Worm (Caenorhabditis elegans) whole organism, L1 larva: ENCODE measurements around the gene C18E9.2.

ENCODE experiments used
- C16A3.4 ChIP-seq: fragments of 150-350 bp; optimal IDR thresholded peaks from 2 replicates; lab custom pipeline; 2014; ENCODE audit warnings: missing biosample characterization, missing genetic modification characterization
- alr-1 ChIP-seq: fragments of 200-800 bp; sonication (Bioruptor generic); optimal IDR thresholded peaks from 2 replicates; lab custom pipeline; 2018; ENCODE audit warnings: borderline replicate concordance, mild to moderate bottlenecking, missing genetic modification characterization, missing compliant biosample characterization
- aly-2 ChIP-seq: fragments of 150-350 bp; optimal IDR thresholded peaks from 2 replicates; lab custom pipeline; 2014; ENCODE audit warnings: missing biosample characterization, missing genetic modification characterization
- ama-1 ChIP-seq: fragments of 150-350 bp; optimal IDR thresholded peaks from 2 replicates; lab custom pipeline; 2014
- ceh-63 ChIP-seq: fragments of 200-800 bp; sonication (Bioruptor generic); optimal IDR thresholded peaks from 2 replicates; lab custom pipeline; 2018; ENCODE audit warnings: mild to moderate bottlenecking, missing genetic modification characterization, missing compliant biosample characterization
- ceh-8 ChIP-seq: fragments of 200-800 bp; sonication (Bioruptor generic); optimal IDR thresholded peaks from 2 replicates; lab custom pipeline; 2018; ENCODE audit warnings: mild to moderate bottlenecking, missing genetic modification characterization, moderate library complexity, missing compliant biosample characterization
- ceh-88 ChIP-seq: fragments of 200-800 bp; sonication (Bioruptor generic); IDR thresholded peaks from 2 replicates; pipeline ENCODE4 v1.3.6; 2022; ENCODE audit warnings: missing genetic modification characterization, missing compliant biosample characterization
- dpl-1 ChIP-seq, 3 experiments: fragments of 150-350 bp in 2 of 3; sonication (generic microtip) in 1 of 3; optimal IDR thresholded peaks; 2 replicates each; lab custom pipeline; 2014 to 2017; ENCODE audit warnings: missing biosample characterization in 3 of 3, missing genetic modification characterization in 3 of 3, missing genetic modification reagents in 3 of 3
- dsc-1 ChIP-seq: sonication (generic microtip); optimal IDR thresholded peaks from 2 replicates; lab custom pipeline; 2016; ENCODE audit warnings: mild to moderate bottlenecking, missing genetic modification characterization, missing compliant biosample characterization
- efl-1 ChIP-seq, 4 experiments: fragments of 150-350 bp; optimal IDR thresholded peaks in 3 of 4; peaks in 1 of 4; 1 replicate in 1 of 4; 2 replicates in 3 of 4; lab custom pipeline; 2014; ENCODE audit warnings: missing biosample characterization in 2 of 4, missing genetic modification characterization in 2 of 4, missing genetic modification reagents in 2 of 4
- egl-27 ChIP-seq, 2 experiments: fragments of 150-350 bp in 1 of 2; sonication (generic microtip); optimal IDR thresholded peaks; 3 replicates each; lab custom pipeline; 2017 to 2018; ENCODE audit warnings: missing biosample characterization in 2 of 2, missing genetic modification characterization in 2 of 2, missing genetic modification reagents in 2 of 2
- fkh-10 ChIP-seq: sonication (generic microtip); optimal IDR thresholded peaks from 2 replicates; lab custom pipeline; 2017; ENCODE audit warnings: missing biosample characterization, missing genetic modification reagents, missing genetic modification characterization
- fkh-4 ChIP-seq: sonication (generic microtip); optimal IDR thresholded peaks from 2 replicates; lab custom pipeline; 2016; ENCODE audit warnings: missing compliant biosample characterization, missing genetic modification characterization, borderline replicate concordance
- fos-1 ChIP-seq: fragments of 150-350 bp; optimal IDR thresholded peaks from 2 replicates; lab custom pipeline; 2014; ENCODE audit warnings: missing biosample characterization, missing genetic modification characterization
- hlh-17 ChIP-seq: fragments of 200-800 bp; sonication (Bioruptor generic); optimal IDR thresholded peaks from 2 replicates; lab custom pipeline; 2018; ENCODE audit warnings: missing genetic modification characterization, mild to moderate bottlenecking, missing compliant biosample characterization, moderate library complexity, borderline replicate concordance
- hlh-4 ChIP-seq: sonication (generic microtip); optimal IDR thresholded peaks from 2 replicates; lab custom pipeline; 2016; ENCODE audit warnings: mild to moderate bottlenecking, missing genetic modification characterization, missing compliant biosample characterization
- irx-1 ChIP-seq: sonication (generic microtip); optimal IDR thresholded peaks from 2 replicates; lab custom pipeline; 2016; ENCODE audit warnings: missing genetic modification characterization, missing compliant biosample characterization
- isw-1 ChIP-seq: fragments of 200-800 bp; sonication (Bioruptor generic); IDR thresholded peaks from 2 replicates; pipeline ENCODE4 v1.3.6; 2022; ENCODE audit warnings: missing genetic modification characterization, missing compliant biosample characterization
- jun-1 ChIP-seq: fragments of 150-350 bp; optimal IDR thresholded peaks from 2 replicates; lab custom pipeline; 2014; ENCODE audit warnings: missing biosample characterization, missing genetic modification reagents, missing genetic modification characterization
- lin-14 ChIP-seq: fragments of 200-800 bp; sonication (Bioruptor generic); optimal IDR thresholded peaks from 2 replicates; lab custom pipeline; 2018; ENCODE audit warnings: mild to moderate bottlenecking, missing genetic modification characterization, moderate library complexity, missing compliant biosample characterization
- lin-39 ChIP-seq: fragments of 150-350 bp; optimal IDR thresholded peaks from 2 replicates; lab custom pipeline; 2014; ENCODE audit warnings: missing biosample characterization, missing genetic modification reagents, missing genetic modification characterization
- lsy-2 ChIP-seq, 2 experiments: fragments of 150-350 bp; optimal IDR thresholded peaks; 2 replicates each; lab custom pipeline; 2014; ENCODE audit warnings: missing biosample characterization in 2 of 2, missing genetic modification characterization in 2 of 2
- mdl-1 ChIP-seq, 2 experiments: fragments of 150-350 bp; optimal IDR thresholded peaks; 2 replicates each; lab custom pipeline; 2014 to 2017; ENCODE audit warnings: missing biosample characterization in 2 of 2, missing genetic modification characterization in 2 of 2, inconsistent platforms in 1 of 2
- mep-1 ChIP-seq: fragments of 150-350 bp; optimal IDR thresholded peaks from 2 replicates; lab custom pipeline; 2014; ENCODE audit warnings: missing biosample characterization, missing genetic modification characterization
- nhr-19 ChIP-seq: fragments of 200-800 bp; sonication (Bioruptor generic); conservative IDR thresholded peaks from 2 replicates; pipeline ENCODE4 v1.3.6; 2022; ENCODE audit warnings: missing genetic modification characterization, missing compliant biosample characterization
- nhr-237 ChIP-seq: fragments of 150-350 bp; optimal IDR thresholded peaks from 2 replicates; lab custom pipeline; 2014; ENCODE audit warnings: missing biosample characterization, missing genetic modification characterization
- nhr-28 ChIP-seq: fragments of 150-350 bp; optimal IDR thresholded peaks from 2 replicates; lab custom pipeline; 2014; ENCODE audit warnings: missing biosample characterization, missing genetic modification characterization
- nhr-47 ChIP-seq: sonication (generic microtip); optimal IDR thresholded peaks from 2 replicates; lab custom pipeline; 2016; ENCODE audit warnings: mild to moderate bottlenecking, missing genetic modification characterization, moderate library complexity, missing compliant biosample characterization
- nhr-71 ChIP-seq: sonication (generic microtip); optimal IDR thresholded peaks from 2 replicates; lab custom pipeline; 2016; ENCODE audit warnings: mild to moderate bottlenecking, missing genetic modification characterization, moderate library complexity, missing compliant biosample characterization
- nhr-76 ChIP-seq: sonication (generic microtip); optimal IDR thresholded peaks from 2 replicates; lab custom pipeline; 2017; ENCODE audit warnings: missing biosample characterization, missing genetic modification characterization
- nhr-84 ChIP-seq: sonication (generic microtip); optimal IDR thresholded peaks from 2 replicates; lab custom pipeline; 2017; ENCODE audit warnings: missing biosample characterization, missing genetic modification characterization
- pax-3 ChIP-seq: fragments of 200-800 bp; sonication (Bioruptor generic); optimal IDR thresholded peaks from 2 replicates; lab custom pipeline; 2018; ENCODE audit warnings: mild to moderate bottlenecking, missing genetic modification characterization, moderate library complexity, missing compliant biosample characterization
- rnt-1 ChIP-seq: sonication (generic microtip); optimal IDR thresholded peaks from 2 replicates; lab custom pipeline; 2016; ENCODE audit warnings: mild to moderate bottlenecking, missing genetic modification characterization, moderate library complexity, missing compliant biosample characterization
- skn-1 ChIP-seq: fragments of 150-350 bp; optimal IDR thresholded peaks from 2 replicates; lab custom pipeline; 2014; ENCODE audit warnings: missing biosample characterization, missing genetic modification characterization
- snu-23 ChIP-seq: sonication (generic microtip); optimal IDR thresholded peaks from 2 replicates; lab custom pipeline; 2016; ENCODE audit warnings: missing genetic modification characterization, missing compliant biosample characterization
- sup-37 ChIP-seq: fragments of 200-800 bp; sonication (Bioruptor generic); optimal IDR thresholded peaks from 2 replicates; lab custom pipeline; 2018; ENCODE audit warnings: mild to moderate bottlenecking, missing genetic modification characterization, missing compliant biosample characterization
- swsn-7 ChIP-seq: sonication (generic microtip); optimal IDR thresholded peaks from 2 replicates; lab custom pipeline; 2016; ENCODE audit warnings: missing genetic modification characterization, missing compliant biosample characterization
- tbx-2 ChIP-seq: sonication (generic microtip); optimal IDR thresholded peaks from 2 replicates; lab custom pipeline; 2016; ENCODE audit warnings: missing genetic modification characterization, missing compliant biosample characterization
- unc-130 ChIP-seq: fragments of 150-350 bp; optimal IDR thresholded peaks from 2 replicates; lab custom pipeline; 2017; ENCODE audit warnings: missing biosample characterization, missing genetic modification characterization, inconsistent platforms
- unc-30 ChIP-seq: sonication (generic microtip); optimal IDR thresholded peaks from 2 replicates; lab custom pipeline; 2017; ENCODE audit warnings: missing biosample characterization, missing genetic modification characterization
- unc-98 ChIP-seq: fragments of 200-800 bp; sonication (Bioruptor generic); IDR thresholded peaks from 2 replicates; pipeline ENCODE4 v1.3.6; 2022; ENCODE audit warnings: missing genetic modification characterization, missing compliant biosample characterization
- ztf-11 ChIP-seq, 2 experiments: sonication (generic microtip); optimal IDR thresholded peaks; 2 replicates each; lab custom pipeline; 2016 to 2017; ENCODE audit warnings: missing genetic modification characterization in 2 of 2, missing biosample characterization in 1 of 2, missing compliant biosample characterization in 1 of 2
- ztf-4 ChIP-seq: fragments of 150-350 bp; optimal IDR thresholded peaks from 2 replicates; lab custom pipeline; 2014; ENCODE audit warnings: missing biosample characterization, missing genetic modification characterization

C18E9.2 gene

DNA sequence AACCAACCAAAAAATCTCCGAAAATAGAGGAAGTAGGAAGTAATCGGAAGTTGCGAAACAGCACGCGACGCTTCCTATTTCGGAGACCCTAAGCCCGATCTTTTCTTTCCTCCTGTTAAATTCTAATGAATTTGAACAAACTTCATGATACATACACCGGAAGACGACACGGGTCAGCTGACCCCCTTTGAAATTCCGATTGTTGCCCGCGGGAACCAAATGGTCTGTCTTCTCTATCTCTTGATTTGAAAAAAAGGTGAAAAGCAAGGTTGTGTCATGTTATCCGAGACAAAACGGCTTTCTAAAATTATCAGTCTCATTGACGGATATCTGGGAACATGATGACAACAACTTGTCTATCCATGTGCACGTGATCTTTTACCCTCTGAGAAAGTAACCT lies 5.7 kb upstream of the C18E9.2 start (continued):
- TF ChIP-seq mdl-1 (tag; optimal IDR thresholded peaks at IDR 0.05; lab: Kevin White, UChicago) (peak in 1 of 2 experiments; percentile 63), ceh-8 (GFP tag; lab: Kevin White, UChicago) (no peak), C16A3.4 (tag; lab: Kevin White, UChicago) (no peak), nhr-47 (tag; lab: Kevin White, UChicago) (peak; percentile 22), unc-30 (tag; lab: Kevin White, UChicago) (no peak), efl-1 (optimal IDR thresholded peaks at IDR 0.05; lab: Kevin White, UChicago) (peak in 1 of 2 experiments; percentile 32), efl-1 (GFP tag; optimal IDR thresholded peaks at IDR 0.05 in 1 of 2; lab: Kevin White, UChicago) (no peak), rnt-1 (tag; lab: Kevin White, UChicago) (peak; percentile 74), fos-1 (tag; lab: Kevin White, UChicago) (no peak)

- no peak for TF ChIP-seq C16A3.4 (tag; lab: Kevin White, UChicago)
- peak; percentile 1 for TF ChIP-seq dsc-1 (tag; lab: Kevin White, UChicago)
- no peak for TF ChIP-seq hlh-17 (GFP tag; lab: Kevin White, UChicago)
- TF ChIP-seq ceh-8 (GFP tag; lab: Kevin White, UChicago), result no peak
- TF ChIP-seq fkh-10 (GFP tag; lab: Kevin White, UChicago), result no peak
Measured at ce11 chrII:8960414-8960813, 4.4 kb upstream of the C18E9.2 start, which contains the start of gene cal-2. TSS of gene cal-2 (plus strand) at chrII:8960714.

DNA sequence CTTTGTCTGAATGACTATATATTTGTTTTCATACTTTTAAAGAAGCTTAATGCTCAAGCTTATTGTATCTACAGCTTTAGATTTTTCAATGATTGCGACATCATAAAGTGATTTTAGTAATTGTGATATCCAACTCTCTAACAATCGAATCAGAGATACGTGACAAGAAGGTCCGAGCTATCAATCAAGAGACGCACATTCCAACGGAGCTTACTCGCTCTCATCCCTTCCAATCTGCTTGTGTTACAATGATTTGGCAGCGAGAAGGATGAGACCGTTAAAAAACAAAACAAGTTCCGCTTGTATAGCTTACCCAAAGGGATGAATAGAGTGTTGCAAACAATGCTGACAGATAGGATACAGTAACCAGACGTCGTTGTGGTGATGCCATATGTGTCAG lies 3.4 kb upstream of the C18E9.2 start:
- TF ChIP-seq dpl-1 (GFP tag; optimal IDR thresholded peaks at IDR 0.05; lab: Kevin White, UChicago), result no peak
- peak; percentile 62 for TF ChIP-seq rnt-1 (tag; lab: Kevin White, UChicago)
- no peak for TF ChIP-seq efl-1 (optimal IDR thresholded peaks at IDR 0.05; lab: Kevin White, UChicago)
- peak in 1 of 2 experiments; percentile 65 for TF ChIP-seq efl-1 (GFP tag; optimal IDR thresholded peaks at IDR 0.05 in 1 of 2; lab: Kevin White, UChicago)
- peak; percentile 15 for TF ChIP-seq nhr-71
- peak; percentile 9 for TF ChIP-seq ama-1 (lab: Kevin White, UChicago)
- no peak for TF ChIP-seq nhr-237 (tag; lab: Kevin White, UChicago)
- TF ChIP-seq unc-130 (tag; lab: Kevin White, UChicago), result peak; percentile 42
- TF ChIP-seq nhr-76 (tag; lab: Kevin White, UChicago), result no peak
- peak; percentile 42 for TF ChIP-seq lin-14
- TF ChIP-seq isw-1, result no peak
- TF ChIP-seq ceh-88 (GFP tag; lab: Robert Waterston, UW), result no peak

DNA sequence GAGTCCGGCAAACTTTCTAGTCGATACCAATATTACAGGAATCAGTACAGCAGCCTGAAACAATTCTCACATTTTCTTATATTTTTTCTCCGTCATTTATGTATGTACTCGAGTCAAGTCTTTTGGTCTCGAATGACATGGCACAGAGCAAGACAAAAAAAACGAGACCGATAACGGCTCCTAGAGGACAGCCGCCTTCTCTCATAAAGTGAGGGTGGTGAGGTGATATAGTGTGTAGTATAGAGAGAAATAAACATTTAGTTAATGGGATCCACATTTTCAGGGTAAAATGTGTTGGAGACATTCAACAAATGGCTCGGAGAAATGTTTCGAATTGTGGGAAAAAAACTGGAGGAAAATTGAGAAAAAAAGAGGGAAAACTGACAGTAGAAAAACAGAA lies 2.6 kb upstream of the C18E9.2 start:
- peak; percentile 74 for TF ChIP-seq nhr-71
- peak; percentile 21 for TF ChIP-seq swsn-7 (tag; lab: Kevin White, UChicago)
- peak; percentile 7 to 48 for TF ChIP-seq lsy-2 (tag; optimal IDR thresholded peaks at IDR 0.05; lab: Kevin White, UChicago)
- TF ChIP-seq ceh-63, result no peak
- TF ChIP-seq rnt-1 (tag; lab: Kevin White, UChicago), result peak; percentile 71
- no peak for TF ChIP-seq nhr-28 (tag; lab: Kevin White, UChicago)
- TF ChIP-seq snu-23 (GFP tag; lab: Kevin White, UChicago), result peak; percentile 46
- no peak for TF ChIP-seq pax-3
- TF ChIP-seq nhr-84, result no peak
- no peak for TF ChIP-seq tbx-2 (tag; lab: Kevin White, UChicago)
- TF ChIP-seq sup-37 (GFP tag; lab: Kevin White, UChicago), result no peak
- no peak for TF ChIP-seq nhr-237 (tag; lab: Kevin White, UChicago)
- peak; percentile 94 for TF ChIP-seq lin-14
- TF ChIP-seq mep-1, result peak; percentile 22
- peak; percentile 54 for TF ChIP-seq nhr-19 (GFP tag; lab: Robert Waterston, UW)
- no peak for TF ChIP-seq ztf-4
- no peak for TF ChIP-seq egl-27 (tag; optimal IDR thresholded peaks at IDR 0.05; lab: Kevin White, UChicago)
- no peak for TF ChIP-seq jun-1 (tag; lab: Kevin White, UChicago)
- peak; percentile 53 for TF ChIP-seq aly-2 (tag; lab: Kevin White, UChicago)
- TF ChIP-seq unc-130 (tag; lab: Kevin White, UChicago), result peak; percentile 29
- peak; percentile 84 for TF ChIP-seq dsc-1 (tag; lab: Kevin White, UChicago)
- TF ChIP-seq unc-98 (GFP tag; lab: Robert Waterston, UW), result no peak
- TF ChIP-seq fkh-4 (tag; lab: Kevin White, UChicago), result peak; percentile 62
- TF ChIP-seq alr-1 (tag; lab: Kevin White, UChicago), result no peak
- no peak for TF ChIP-seq irx-1 (tag; lab: Kevin White, UChicago)
- peak; percentile 45 for TF ChIP-seq lin-39
- TF ChIP-seq dpl-1 (GFP tag; optimal IDR thresholded peaks at IDR 0.05; lab: Kevin White, UChicago), result peak in 1 of 3 experiments; percentile 1
- no peak for TF ChIP-seq ztf-11 (tag; optimal IDR thresholded peaks at IDR 0.05; lab: Kevin White, UChicago)
- TF ChIP-seq hlh-4 (tag; lab: Kevin White, UChicago), result no peak
- TF ChIP-seq fos-1 (tag; lab: Kevin White, UChicago), result no peak
- TF ChIP-seq skn-1 (tag; lab: Kevin White, UChicago), result no peak
- peak; percentile 9 to 12 for TF ChIP-seq efl-1 (optimal IDR thresholded peaks at IDR 0.05; lab: Kevin White, UChicago)
- peak in 1 of 2 experiments; percentile 54 for TF ChIP-seq efl-1 (GFP tag; optimal IDR thresholded peaks at IDR 0.05 in 1 of 2; lab: Kevin White, UChicago)
- TF ChIP-seq fkh-10 (GFP tag; lab: Kevin White, UChicago), result no peak
